Worm (Caenorhabditis elegans) whole organism, midembryonic: Measurements from ENCODE around the gene his-59.

Experiments
- T22C8.4 ChIP-seq: fragments of 200-800 bp; sonication (Bioruptor generic); IDR thresholded peaks from 2 replicates; pipeline ENCODE4 v1.3.6; 2022; ENCODE audit warnings: missing genetic modification characterization, missing compliant biosample characterization
- cog-1 ChIP-seq: sonication (generic microtip); optimal IDR thresholded peaks from 2 replicates; lab custom pipeline; 2016; ENCODE audit warnings: missing genetic modification characterization, missing compliant biosample characterization
- flt-1 ChIP-seq: fragments of 200-800 bp; sonication (Bioruptor generic); IDR thresholded peaks from 2 replicates; pipeline ENCODE4 v1.3.6; 2022; ENCODE audit warnings: missing genetic modification characterization, missing compliant biosample characterization
- klf-2 ChIP-seq: fragments of 200-800 bp; sonication (Bioruptor generic); conservative IDR thresholded peaks from 2 replicates; pipeline ENCODE4 v1.3.6; 2022; ENCODE audit warnings: missing genetic modification reagents, missing genetic modification characterization, missing compliant biosample characterization
- med-1 ChIP-seq: sonication (generic microtip); optimal IDR thresholded peaks from 2 replicates; lab custom pipeline; 2017; ENCODE audit warnings: missing genetic modification characterization, mild to moderate bottlenecking, missing compliant biosample characterization, antibody characterized with exemption, missing genetic modification reagents; ENCODE audit not compliant: insufficient read depth
- ref-1 ChIP-seq: fragments of 200-800 bp; sonication (Bioruptor generic); conservative IDR thresholded peaks from 2 replicates; pipeline ENCODE4 v1.3.6; 2022; ENCODE audit warnings: missing genetic modification reagents, missing genetic modification characterization, missing compliant biosample characterization
- tab-1 ChIP-seq: fragments of 200-800 bp; sonication (Bioruptor generic); IDR thresholded peaks from 2 replicates; pipeline ENCODE4 v1.3.6; 2022; ENCODE audit warnings: missing genetic modification characterization, missing compliant biosample characterization
- ztf-29 ChIP-seq: fragments of 200-800 bp; sonication (Bioruptor generic); IDR thresholded peaks from 2 replicates; pipeline ENCODE4 v1.3.6; 2022; ENCODE audit warnings: missing genetic modification reagents, missing genetic modification characterization, missing compliant biosample characterization

- TF ChIP-seq med-1 (GFP tag; lab: Kevin White, UChicago) (no peak), klf-2 (GFP tag; lab: Robert Waterston, UW) (no peak), flt-1 (no peak), cog-1 (no peak), ref-1 (no peak), tab-1 (no peak), ztf-29 (no peak), T22C8.4 (GFP tag; lab: Robert Waterston, UW) (no peak)
These were observed 17.9 kb downstream of the his-59 start for ce11 chrIV:7505866-7506488.
